Worm (Caenorhabditis elegans) whole organism, late embryonic: ENCODE measurements around the gene mrg-1.

Source experiments
- C08G9.2 ChIP-seq: sonication (generic microtip); optimal IDR thresholded peaks from 2 replicates; lab custom pipeline; 2016; ENCODE audit warnings: mild to moderate bottlenecking, missing genetic modification characterization, moderate library complexity, missing compliant biosample characterization
- C38D4.7 ChIP-seq: fragments of 200-800 bp; sonication (Bioruptor generic); optimal IDR thresholded peaks from 2 replicates; lab custom pipeline; 2018; ENCODE audit warnings: mild to moderate bottlenecking, missing genetic modification characterization, moderate library complexity, missing compliant biosample characterization
- K02D7.2 ChIP-seq: sonication (generic microtip); optimal IDR thresholded peaks from 2 replicates; lab custom pipeline; 2017; ENCODE audit warnings: mild to moderate bottlenecking, missing genetic modification characterization, missing compliant biosample characterization
- K09A11.1 ChIP-seq: sonication (generic microtip); optimal IDR thresholded peaks from 2 replicates; lab custom pipeline; 2017; ENCODE audit warnings: antibody characterized with exemption, mild to moderate bottlenecking, missing genetic modification characterization, missing compliant biosample characterization; ENCODE audit not compliant: insufficient read depth
- T23F11.4 ChIP-seq: fragments of 200-800 bp; sonication (Bioruptor generic); optimal IDR thresholded peaks from 2 replicates; lab custom pipeline; 2018; ENCODE audit warnings: mild to moderate bottlenecking, missing genetic modification characterization, missing compliant biosample characterization
- Y22D7AL.16 ChIP-seq: sonication (generic microtip); optimal IDR thresholded peaks from 2 replicates; lab custom pipeline; 2016; ENCODE audit warnings: missing genetic modification characterization, missing compliant biosample characterization
- ahr-1 ChIP-seq: sonication (generic microtip); optimal IDR thresholded peaks from 2 replicates; lab custom pipeline; 2016; ENCODE audit warnings: missing genetic modification characterization, missing compliant biosample characterization
- ama-1 ChIP-seq: fragments of 150-350 bp; optimal IDR thresholded peaks from 2 replicates; lab custom pipeline; 2014
- ceh-2 ChIP-seq: sonication (generic microtip); optimal IDR thresholded peaks from 2 replicates; lab custom pipeline; 2016; ENCODE audit warnings: missing genotype, missing genetic modification characterization, missing compliant biosample characterization
- ceh-24 ChIP-seq: sonication (generic microtip); optimal IDR thresholded peaks from 2 replicates; lab custom pipeline; 2016; ENCODE audit warnings: mild to moderate bottlenecking, missing genetic modification characterization, missing compliant biosample characterization
- ceh-30 ChIP-seq: fragments of 150-350 bp; optimal IDR thresholded peaks from 2 replicates; lab custom pipeline; 2014; ENCODE audit warnings: missing biosample characterization, missing genetic modification characterization
- ceh-31 ChIP-seq: sonication (generic microtip); optimal IDR thresholded peaks from 2 replicates; lab custom pipeline; 2016; ENCODE audit warnings: missing genetic modification characterization, missing compliant biosample characterization
- che-1 ChIP-seq: sonication (generic microtip); optimal IDR thresholded peaks from 2 replicates; lab custom pipeline; 2016; ENCODE audit warnings: mild to moderate bottlenecking, missing genetic modification characterization, missing compliant biosample characterization
- dmd-4 ChIP-seq: sonication (generic microtip); optimal IDR thresholded peaks from 2 replicates; lab custom pipeline; 2016; ENCODE audit warnings: borderline replicate concordance, missing genetic modification characterization, missing compliant biosample characterization
- dve-1 ChIP-seq: sonication (generic microtip); optimal IDR thresholded peaks from 2 replicates; lab custom pipeline; 2017; ENCODE audit warnings: antibody characterized with exemption, mild to moderate bottlenecking, missing genetic modification characterization, missing compliant biosample characterization
- elt-2 ChIP-seq: sonication (generic microtip); optimal IDR thresholded peaks from 2 replicates; lab custom pipeline; 2016; ENCODE audit warnings: missing genetic modification reagents, missing genetic modification characterization, missing compliant biosample characterization
- eyg-1 ChIP-seq: sonication (generic microtip); optimal IDR thresholded peaks from 2 replicates; lab custom pipeline; 2016; ENCODE audit warnings: missing genotype, missing genetic modification characterization, missing compliant biosample characterization
- fkh-10 ChIP-seq: fragments of 150-350 bp; optimal IDR thresholded peaks from 2 replicates; lab custom pipeline; 2014; ENCODE audit warnings: missing biosample characterization, missing genetic modification reagents, missing genetic modification characterization
- hlh-13 ChIP-seq: fragments of 200-800 bp; sonication (Bioruptor generic); optimal IDR thresholded peaks from 2 replicates; lab custom pipeline; 2018; ENCODE audit warnings: mild to moderate bottlenecking, missing genetic modification characterization, missing compliant biosample characterization
- hlh-6 ChIP-seq: sonication (generic microtip); optimal IDR thresholded peaks from 2 replicates; lab custom pipeline; 2016; ENCODE audit warnings: missing genotype, missing genetic modification characterization, missing compliant biosample characterization
- hlh-8 ChIP-seq: sonication (generic microtip); optimal IDR thresholded peaks from 2 replicates; lab custom pipeline; 2016; ENCODE audit warnings: missing genotype, missing genetic modification characterization, missing compliant biosample characterization
- lin-11 ChIP-seq: fragments of 200-800 bp; sonication (Bioruptor generic); optimal IDR thresholded peaks from 2 replicates; lab custom pipeline; 2018; ENCODE audit warnings: mild to moderate bottlenecking, missing genetic modification characterization, missing compliant biosample characterization
- nfya-1 ChIP-seq: sonication (generic microtip); optimal IDR thresholded peaks from 2 replicates; lab custom pipeline; 2017; ENCODE audit warnings: missing genetic modification characterization, mild to moderate bottlenecking, missing compliant biosample characterization, antibody characterized with exemption, moderate library complexity
- nhr-11 ChIP-seq: fragments of 150-350 bp; optimal IDR thresholded peaks from 2 replicates; lab custom pipeline; 2014; ENCODE audit warnings: missing biosample characterization, missing genetic modification characterization
- npax-4 ChIP-seq: sonication (generic microtip); optimal IDR thresholded peaks from 2 replicates; lab custom pipeline; 2016; ENCODE audit warnings: missing genetic modification characterization, missing compliant biosample characterization
- odd-2 ChIP-seq: sonication (generic microtip); optimal IDR thresholded peaks from 2 replicates; lab custom pipeline; 2017; ENCODE audit warnings: antibody characterized with exemption, mild to moderate bottlenecking, missing genetic modification characterization, missing compliant biosample characterization
- pag-3 ChIP-seq: sonication (generic microtip); optimal IDR thresholded peaks from 2 replicates; lab custom pipeline; 2016; ENCODE audit warnings: missing compliant biosample characterization, missing genetic modification characterization, borderline replicate concordance
- pat-9 ChIP-seq: fragments of 200-800 bp; sonication (Bioruptor generic); optimal IDR thresholded peaks from 2 replicates; lab custom pipeline; 2018; ENCODE audit warnings: mild to moderate bottlenecking, missing genetic modification characterization, moderate library complexity, missing compliant biosample characterization
- pha-2 ChIP-seq: sonication (generic microtip); optimal IDR thresholded peaks from 2 replicates; lab custom pipeline; 2017; ENCODE audit warnings: mild to moderate bottlenecking, missing genetic modification characterization, missing compliant biosample characterization
- pqm-1 ChIP-seq: sonication (generic microtip); optimal IDR thresholded peaks from 2 replicates; lab custom pipeline; 2016; ENCODE audit warnings: missing genetic modification characterization, missing compliant biosample characterization
- pros-1 ChIP-seq: fragments of 150-350 bp; optimal IDR thresholded peaks from 2 replicates; lab custom pipeline; 2014; ENCODE audit warnings: missing biosample characterization, missing genetic modification reagents, missing genetic modification characterization
- rnt-1 ChIP-seq: sonication (generic microtip); optimal IDR thresholded peaks from 2 replicates; lab custom pipeline; 2016; ENCODE audit warnings: missing genetic modification characterization, missing compliant biosample characterization
- sox-2 ChIP-seq: fragments of 200-800 bp; sonication (Bioruptor generic); IDR thresholded peaks from 2 replicates; pipeline ENCODE4 v1.3.6; 2022; ENCODE audit warnings: missing genetic modification reagents, missing genetic modification characterization, missing compliant biosample characterization
- syd-9 ChIP-seq: sonication (generic microtip); optimal IDR thresholded peaks from 2 replicates; lab custom pipeline; 2016; ENCODE audit warnings: mild to moderate bottlenecking, missing genetic modification characterization, moderate library complexity, missing compliant biosample characterization
- unc-42 ChIP-seq: sonication (generic microtip); optimal IDR thresholded peaks from 2 replicates; lab custom pipeline; 2016; ENCODE audit warnings: missing genotype, missing genetic modification characterization, missing compliant biosample characterization
- zip-5 ChIP-seq: sonication (generic microtip); optimal IDR thresholded peaks from 2 replicates; lab custom pipeline; 2016; ENCODE audit warnings: missing genetic modification characterization, missing compliant biosample characterization
- ztf-16 ChIP-seq: sonication (generic microtip); optimal IDR thresholded peaks from 2 replicates; lab custom pipeline; 2017; ENCODE audit warnings: missing genetic modification characterization, missing compliant biosample characterization

Gene mrg-1

ce11 chrIII:12841328-12841727 lies 33.1 kb downstream of the mrg-1 start:
- TF ChIP-seq ahr-1, result no peak
- no peak for TF ChIP-seq C08G9.2
- TF ChIP-seq syd-9 (tag; lab: Kevin White, UChicago), result no peak
- no peak for TF ChIP-seq nfya-1 (tag; lab: Kevin White, UChicago)
- peak; percentile 22 for TF ChIP-seq unc-42

ce11 chrIII:12840204-12840603 lies 34.3 kb downstream of the mrg-1 start:
- TF ChIP-seq pros-1 (tag; lab: Kevin White, UChicago), result no peak
- TF ChIP-seq elt-2 (tag; lab: Kevin White, UChicago), result no peak
- no peak for TF ChIP-seq unc-42
- no peak for TF ChIP-seq pqm-1 (tag; lab: Kevin White, UChicago)
- no peak for TF ChIP-seq nfya-1 (tag; lab: Kevin White, UChicago)
- no peak for TF ChIP-seq C38D4.7
- TF ChIP-seq Y22D7AL.16 (tag; lab: Kevin White, UChicago), result no peak
- TF ChIP-seq pat-9 (tag; lab: Kevin White, UChicago), result no peak
- no peak for TF ChIP-seq dmd-4 (tag; lab: Kevin White, UChicago)
- TF ChIP-seq lin-11 (tag; lab: Kevin White, UChicago), result no peak
- TF ChIP-seq ama-1 (lab: Kevin White, UChicago), result no peak
- TF ChIP-seq ceh-31 (tag; lab: Kevin White, UChicago), result no peak

- TF ChIP-seq T23F11.4, result peak; percentile 0
- TF ChIP-seq zip-5, result no peak
- TF ChIP-seq elt-2 (tag; lab: Kevin White, UChicago), result peak; percentile 2
Measured at ce11 chrIII:12838913-12839366, 35.5 kb downstream of the mrg-1 start, which contains the start of gene Y37D8A.4. Gene Y37D8A.4 (minus strand): TSS chrIII:12838963.

ce11 chrIII:12838299-12838698 lies 36.2 kb downstream of the mrg-1 start:
- no peak for TF ChIP-seq hlh-8
- TF ChIP-seq nfya-1 (tag; lab: Kevin White, UChicago), result peak; percentile 93
- TF ChIP-seq npax-4, result no peak

- TF ChIP-seq rnt-1 (no peak), dve-1 (tag; lab: Kevin White, UChicago) (peak; percentile 82)
Measured at ce11 chrIII:12836742-12837285, 37.6 kb downstream of the mrg-1 start.

ce11 chrIII:12833079-12833478 lies 41.4 kb downstream of the mrg-1 start:
- TF ChIP-seq ceh-30 (tag; lab: Kevin White, UChicago) (no peak), che-1 (tag; lab: Kevin White, UChicago) (no peak), odd-2 (tag; lab: Kevin White, UChicago) (no peak), pros-1 (tag; lab: Kevin White, UChicago) (no peak), K02D7.2 (tag; lab: Kevin White, UChicago) (no peak), pha-2 (no peak), sox-2 (GFP tag; lab: Robert Waterston, UW) (no peak), hlh-13 (GFP tag; lab: Kevin White, UChicago) (no peak), fkh-10 (GFP tag; lab: Kevin White, UChicago) (no peak), syd-9 (tag; lab: Kevin White, UChicago) (no peak), hlh-8 (no peak), ceh-24 (tag; lab: Kevin White, UChicago) (no peak), K09A11.1 (tag; lab: Kevin White, UChicago) (no peak), ceh-2 (tag; lab: Kevin White, UChicago) (no peak), eyg-1 (tag; lab: Kevin White, UChicago) (no peak), nhr-11 (tag; lab: Kevin White, UChicago) (no peak), pag-3 (no peak), hlh-6 (no peak), ztf-16 (tag; lab: Kevin White, UChicago) (no peak), elt-2 (tag; lab: Kevin White, UChicago) (no peak)
